Fruit fly (Drosophila melanogaster): ENCODE measurements around the gene CG4239.

CG4239 gene

dm6 chrX:16384843-16385726, at the start of gene CG4239, which contains the start of gene CG9992 (continued):
- peak; percentile 75 for TF ChIP-seq CG16813 (GFP tag; IDR thresholded peaks at IDR 0.05; ENCODE audit: partially characterized antibody)
- peak; percentile 8 for TF ChIP-seq CG18599 (GFP tag; optimal IDR thresholded peaks at IDR 0.05)
- peak; percentile 58 for TF ChIP-seq twi (tag; optimal IDR thresholded peaks at IDR 0.05)
- no peak for TF ChIP-seq org-1 (GFP tag; optimal IDR thresholded peaks at IDR 0.05)
- TF ChIP-seq usp (GFP tag; optimal IDR thresholded peaks at IDR 0.05), result no peak
- peak; percentile 70; the same call in 2 of the 4 replicates for TF ChIP-seq Dll (GFP tag; IDR thresholded peaks at IDR 0.05; ENCODE audit: partially characterized antibody)
- peak; percentile 75 for TF ChIP-seq CG9932 (GFP tag; IDR thresholded peaks at IDR 0.05)
- TF ChIP-seq Dfd (GFP tag; optimal IDR thresholded peaks at IDR 0.05), result peak in 1 of 2 experiments; percentile 57
- no peak for TF ChIP-seq H15 (GFP tag; IDR thresholded peaks at IDR 0.05)
- TF ChIP-seq CG2202 (tag; optimal IDR thresholded peaks at IDR 0.05), result no peak
- peak; percentile 74 for TF ChIP-seq CG2678 (tag; optimal IDR thresholded peaks at IDR 0.05)
- peak; percentile 74 for TF ChIP-seq CG2712 (tag; optimal IDR thresholded peaks at IDR 0.05)
- peak; percentile 58 for TF ChIP-seq lilli (GFP tag; optimal IDR thresholded peaks at IDR 0.05)
- TF ChIP-seq CG5953 (GFP tag; IDR thresholded peaks at IDR 0.05), result no peak
- TF ChIP-seq ap (GFP tag; IDR thresholded peaks at IDR 0.05), result no peak
- TF ChIP-seq CG12219 (GFP tag; optimal IDR thresholded peaks at IDR 0.05), result no peak
- TF ChIP-seq ro (GFP tag; IDR thresholded peaks at IDR 0.05), result no peak
- no peak for TF ChIP-seq sima (GFP tag; optimal IDR thresholded peaks at IDR 0.05)
- TF ChIP-seq Mes4 (GFP tag; optimal IDR thresholded peaks at IDR 0.05), result no peak
- no peak for TF ChIP-seq H2.0 (GFP tag; IDR thresholded peaks at IDR 0.05)
- no peak for TF ChIP-seq CG7928 (GFP tag; optimal IDR thresholded peaks at IDR 0.05)
- TF ChIP-seq abd-A (tag; optimal IDR thresholded peaks at IDR 0.05), result no peak
- TF ChIP-seq chinmo (GFP tag; IDR thresholded peaks at IDR 0.05; ENCODE audit: partially characterized antibody), result no peak
- no peak for TF ChIP-seq CG17612 (GFP tag; IDR thresholded peaks at IDR 0.05)
- TF ChIP-seq Tbp (GFP tag; optimal IDR thresholded peaks at IDR 0.05), result no peak
- no peak for TF ChIP-seq hth (optimal IDR thresholded peaks at IDR 0.05)
- peak; percentile 11 for TF ChIP-seq kah (GFP tag; optimal IDR thresholded peaks at IDR 0.05)
- no peak; the same call in 2 of the 3 replicates for TF ChIP-seq CG14050 (GFP tag; IDR thresholded peaks at IDR 0.05)
- TF ChIP-seq Med (GFP tag), result peak; percentile 83
- peak; percentile 38; the same call in 1 of the 2 replicates for TF ChIP-seq CG8765 (GFP tag; IDR thresholded peaks at IDR 0.05)
- TF ChIP-seq lmd (GFP tag; IDR thresholded peaks at IDR 0.05), result peak; percentile 72
- peak; percentile 54 for TF ChIP-seq jumu (GFP tag; optimal IDR thresholded peaks at IDR 0.05)
- peak; percentile 74 for TF ChIP-seq CG8290 (GFP tag; optimal IDR thresholded peaks at IDR 0.05)
- TF ChIP-seq CG8290 (tag; optimal IDR thresholded peaks at IDR 0.05), result peak; percentile 18 to 61
- no peak for TF ChIP-seq CG15073 (GFP tag; optimal IDR thresholded peaks at IDR 0.05)
- no peak for TF ChIP-seq Six4 (GFP tag; optimal IDR thresholded peaks at IDR 0.05)
- TF ChIP-seq CG42726 (GFP tag; IDR thresholded peaks at IDR 0.05; ENCODE audit: partially characterized antibody), result peak; percentile 74
- TF ChIP-seq nerfin-2 (GFP tag; IDR thresholded peaks at IDR 0.05; ENCODE audit: partially characterized antibody), result peak; percentile 52; the same call in 1 of the 2 replicates
- no peak for TF ChIP-seq B-H2 (GFP tag; optimal IDR thresholded peaks at IDR 0.05)
- no peak for TF ChIP-seq br (optimal IDR thresholded peaks at IDR 0.05)
- TF ChIP-seq maf-S (GFP tag; optimal IDR thresholded peaks at IDR 0.05), result no peak
- TF ChIP-seq ranshi (GFP tag; IDR thresholded peaks at IDR 0.05), result peak; percentile 56; the same call in 1 of the 2 replicates
- no peak for TF ChIP-seq MTF-1 (GFP tag; optimal IDR thresholded peaks at IDR 0.05; ENCODE audit: borderline replicate concordance)
- TF ChIP-seq YL-1 (GFP tag; optimal IDR thresholded peaks at IDR 0.05), result no peak
- TF ChIP-seq gsb-n (tag; optimal IDR thresholded peaks at IDR 0.05), result no peak
- TF ChIP-seq Dref (GFP tag; IDR thresholded peaks at IDR 0.05), result peak; percentile 69
- TF ChIP-seq Fer2 (tag; optimal IDR thresholded peaks at IDR 0.05), result peak; percentile 56
- TF ChIP-seq Gsc (GFP tag; IDR thresholded peaks at IDR 0.05), result no peak
- TF ChIP-seq CG6254 (GFP tag; optimal IDR thresholded peaks at IDR 0.05), result no peak
- TF ChIP-seq Bdp1 (GFP tag; optimal IDR thresholded peaks at IDR 0.05), result peak; percentile 37

All from whole organism, embryonic.